Worm (Caenorhabditis elegans) whole organism, mixed stage, embryonic: ENCODE measurements around the gene cdc-50.B.

ENCODE experiments used
- nhr-237 ChIP-seq: fragments of 150-350 bp; optimal IDR thresholded peaks from 2 replicates; lab custom pipeline; 2014; ENCODE audit warnings: missing biosample characterization, missing genetic modification characterization
- snpc-4 ChIP-seq: fragments of 150-350 bp; optimal IDR thresholded peaks from 2 replicates; lab custom pipeline; 2014; ENCODE audit warnings: missing biosample characterization, missing genetic modification characterization

- TF ChIP-seq snpc-4 (tag; lab: Kevin White, UChicago), result no peak
- no peak for TF ChIP-seq nhr-237 (tag; lab: Kevin White, UChicago)
Observed at ce11 chrIV:8786654-8787053, 22.0 kb downstream of the cdc-50.B start, which contains the start of gene C33D9.8.
